Worm (Caenorhabditis elegans) whole organism, young adult: ENCODE data around the gene Y69A2AR.31.

Source experiments
- B0336.3 ChIP-seq: fragments of 200-800 bp; sonication (Bioruptor generic); IDR thresholded peaks from 2 replicates; pipeline ENCODE4 v1.3.6; 2022; ENCODE audit warnings: missing genetic modification characterization, missing compliant biosample characterization
- C06A6.2 ChIP-seq: fragments of 200-800 bp; sonication (Bioruptor generic); conservative IDR thresholded peaks from 2 replicates; pipeline ENCODE4 v1.3.6; 2022; ENCODE audit warnings: missing genetic modification characterization, missing compliant biosample characterization
- F57A8.1 ChIP-seq: fragments of 200-800 bp; sonication (Bioruptor generic); optimal IDR thresholded peaks from 2 replicates; lab custom pipeline; 2018; ENCODE audit warnings: mild to moderate bottlenecking, missing genetic modification characterization, moderate library complexity, missing compliant biosample characterization
- K11D2.4 ChIP-seq: fragments of 200-800 bp; sonication (Bioruptor generic); IDR thresholded peaks from 2 replicates; pipeline ENCODE4 v1.3.6; 2022; ENCODE audit warnings: missing genetic modification reagents, missing genetic modification characterization, missing compliant biosample characterization
- Y53G8AR.9 ChIP-seq: fragments of 200-800 bp; sonication (Bioruptor generic); conservative IDR thresholded peaks from 2 replicates; pipeline ENCODE4 v1.3.6; 2022; ENCODE audit warnings: missing genetic modification reagents, missing genetic modification characterization, missing compliant biosample characterization
- Y56A3A.18 ChIP-seq: fragments of 200-800 bp; sonication (Bioruptor generic); IDR thresholded peaks from 2 replicates; pipeline ENCODE4 v1.3.6; 2022; ENCODE audit warnings: missing genetic modification reagents, missing genetic modification characterization, missing compliant biosample characterization
- Y79H2A.3 ChIP-seq: fragments of 200-800 bp; sonication (Bioruptor generic); conservative IDR thresholded peaks from 2 replicates; pipeline ENCODE4 v1.3.6; 2022; ENCODE audit warnings: missing genetic modification reagents, missing genetic modification characterization, missing compliant biosample characterization
- Y95B8A.8 ChIP-seq: fragments of 200-800 bp; sonication (Bioruptor generic); IDR thresholded peaks from 2 replicates; pipeline ENCODE4 v1.3.6; 2022; ENCODE audit warnings: missing genetic modification reagents, missing genetic modification characterization, missing compliant biosample characterization
- ZK185.1 ChIP-seq: sonication (generic microtip); optimal IDR thresholded peaks from 2 replicates; lab custom pipeline; 2016; ENCODE audit warnings: mild to moderate bottlenecking, missing genetic modification characterization, missing compliant biosample characterization; ENCODE audit not compliant: poor library complexity, severe bottlenecking
- akir-1 ChIP-seq: fragments of 200-800 bp; sonication (Bioruptor generic); optimal IDR thresholded peaks from 2 replicates; lab custom pipeline; 2018; ENCODE audit warnings: mild to moderate bottlenecking, missing genetic modification characterization, moderate library complexity, missing compliant biosample characterization
- aptf-2 ChIP-seq: fragments of 200-800 bp; sonication (Bioruptor generic); conservative IDR thresholded peaks from 2 replicates; pipeline ENCODE4 v1.3.6; 2022; ENCODE audit warnings: missing genetic modification reagents, missing genetic modification characterization, missing compliant biosample characterization
- atf-7 ChIP-seq: sonication (generic microtip); optimal IDR thresholded peaks from 2 replicates; lab custom pipeline; 2017; ENCODE audit warnings: mild to moderate bottlenecking, missing genetic modification characterization, missing compliant biosample characterization
- attf-5 ChIP-seq: fragments of 200-800 bp; sonication (Bioruptor generic); optimal IDR thresholded peaks from 2 replicates; lab custom pipeline; 2018; ENCODE audit warnings: mild to moderate bottlenecking, missing genetic modification characterization, missing compliant biosample characterization
- cebp-1 ChIP-seq, 2 experiments: fragments of 200-800 bp in 1 of 2; sonication (Bioruptor generic) in 1 of 2; sonication (generic microtip) in 1 of 2; IDR thresholded peaks in 1 of 2; optimal IDR thresholded peaks in 1 of 2; 2 replicates each; pipeline versions ENCODE4 v1.3.6 to Lab custom; 2017 to 2022; ENCODE audit warnings: missing compliant biosample characterization in 2 of 2, missing genetic modification characterization in 2 of 2, mild to moderate bottlenecking in 1 of 2, missing genetic modification reagents in 1 of 2, moderate library complexity in 1 of 2
- ceh-100 ChIP-seq: fragments of 200-800 bp; sonication (Bioruptor generic); IDR thresholded peaks from 2 replicates; pipeline ENCODE4 v1.3.6; 2022; ENCODE audit warnings: missing genetic modification reagents, missing genetic modification characterization, missing compliant biosample characterization
- ceh-27 ChIP-seq: fragments of 200-800 bp; sonication (Bioruptor generic); optimal IDR thresholded peaks from 2 replicates; lab custom pipeline; 2018; ENCODE audit warnings: mild to moderate bottlenecking, missing genetic modification characterization, moderate library complexity, missing compliant biosample characterization
- ceh-40 ChIP-seq: fragments of 200-800 bp; sonication (Bioruptor generic); IDR thresholded peaks from 2 replicates; pipeline ENCODE4 v1.3.6; 2022; ENCODE audit warnings: missing genetic modification characterization, missing compliant biosample characterization
- ceh-91 ChIP-seq: fragments of 200-800 bp; sonication (Bioruptor generic); IDR thresholded peaks from 2 replicates; pipeline ENCODE4 v1.3.6; 2022; ENCODE audit warnings: missing genetic modification reagents, missing genetic modification characterization, missing compliant biosample characterization
- chd-7 ChIP-seq: sonication (generic microtip); optimal IDR thresholded peaks from 2 replicates; lab custom pipeline; 2016; ENCODE audit warnings: mild to moderate bottlenecking, missing genetic modification characterization, moderate library complexity, missing compliant biosample characterization
- egl-44 ChIP-seq: fragments of 200-800 bp; sonication (Bioruptor generic); IDR thresholded peaks from 2 replicates; pipeline ENCODE4 v1.3.6; 2022; ENCODE audit warnings: missing genetic modification reagents, missing genetic modification characterization, missing compliant biosample characterization
- ets-4 ChIP-seq: fragments of 200-800 bp; sonication (Bioruptor generic); optimal IDR thresholded peaks from 2 replicates; lab custom pipeline; 2018; ENCODE audit warnings: mild to moderate bottlenecking, missing genetic modification characterization, missing compliant biosample characterization
- gei-17 ChIP-seq: fragments of 200-800 bp; sonication (Bioruptor generic); optimal IDR thresholded peaks from 2 replicates; lab custom pipeline; 2018; ENCODE audit warnings: mild to moderate bottlenecking, missing genetic modification characterization, missing compliant biosample characterization
- hmg-20 ChIP-seq: fragments of 200-800 bp; sonication (Bioruptor generic); IDR thresholded peaks from 2 replicates; pipeline ENCODE4 v1.3.6; 2022; ENCODE audit warnings: missing genetic modification reagents, missing genetic modification characterization, missing compliant biosample characterization
- hrde-1 ChIP-seq: sonication (generic microtip); optimal IDR thresholded peaks from 2 replicates; lab custom pipeline; 2016; ENCODE audit warnings: missing genetic modification characterization, mild to moderate bottlenecking, missing compliant biosample characterization, moderate library complexity, missing genotype, missing genetic modification reagents, borderline replicate concordance
- hsf-1 ChIP-seq: fragments of 200-800 bp; sonication (Bioruptor generic); IDR thresholded peaks from 2 replicates; pipeline ENCODE4 v1.3.6; 2022; ENCODE audit warnings: missing genetic modification reagents, missing genetic modification characterization, missing compliant biosample characterization
- lag-1 ChIP-seq: fragments of 200-800 bp; sonication (Bioruptor generic); IDR thresholded peaks from 2 replicates; pipeline ENCODE4 v1.3.6; 2022; ENCODE audit warnings: missing genetic modification reagents, missing genetic modification characterization, missing compliant biosample characterization
- let-526 ChIP-seq: fragments of 200-800 bp; sonication (Bioruptor generic); IDR thresholded peaks from 2 replicates; pipeline ENCODE4 v1.3.6; 2022; ENCODE audit warnings: missing genetic modification reagents, missing genetic modification characterization, missing compliant biosample characterization
- let-607 ChIP-seq, 2 experiments: fragments of 200-800 bp in 1 of 2; sonication (Bioruptor generic) in 1 of 2; sonication (generic microtip) in 1 of 2; optimal IDR thresholded peaks; 2 replicates each; lab custom pipeline; 2016 to 2018; ENCODE audit warnings: mild to moderate bottlenecking in 2 of 2, missing compliant biosample characterization in 2 of 2, missing genetic modification characterization in 2 of 2, moderate library complexity in 2 of 2, missing genotype in 1 of 2
- lin-40 ChIP-seq: sonication (generic microtip); optimal IDR thresholded peaks from 2 replicates; lab custom pipeline; 2016; ENCODE audit warnings: missing genetic modification characterization, mild to moderate bottlenecking, missing compliant biosample characterization, missing genotype, missing genetic modification reagents
- lin-54 ChIP-seq: fragments of 200-800 bp; sonication (Bioruptor generic); optimal IDR thresholded peaks from 2 replicates; lab custom pipeline; 2018; ENCODE audit warnings: mild to moderate bottlenecking, missing genetic modification characterization, missing compliant biosample characterization
- lir-1 ChIP-seq: fragments of 200-800 bp; sonication (Bioruptor generic); conservative IDR thresholded peaks from 2 replicates; pipeline ENCODE4 v1.3.6; 2022; ENCODE audit warnings: missing genetic modification reagents, missing genetic modification characterization, missing compliant biosample characterization
- madf-10 ChIP-seq: sonication (generic microtip); optimal IDR thresholded peaks from 2 replicates; lab custom pipeline; 2016; ENCODE audit warnings: mild to moderate bottlenecking, missing genetic modification characterization, missing compliant biosample characterization
- madf-3 ChIP-seq: fragments of 200-800 bp; sonication (Bioruptor generic); IDR thresholded peaks from 2 replicates; pipeline ENCODE4 v1.3.6; 2022; ENCODE audit warnings: missing genetic modification reagents, missing genetic modification characterization, missing compliant biosample characterization
- madf-6 ChIP-seq: fragments of 200-800 bp; sonication (Bioruptor generic); IDR thresholded peaks from 2 replicates; pipeline ENCODE4 v1.3.6; 2022; ENCODE audit warnings: missing genetic modification reagents, missing genetic modification characterization, missing compliant biosample characterization
- mcd-1 ChIP-seq: fragments of 200-800 bp; sonication (Bioruptor generic); IDR thresholded peaks from 2 replicates; pipeline ENCODE4 v1.3.6; 2022; ENCODE audit warnings: missing genetic modification reagents, missing genetic modification characterization, missing compliant biosample characterization
- mel-28 ChIP-seq: sonication (generic microtip); optimal IDR thresholded peaks from 2 replicates; lab custom pipeline; 2016; ENCODE audit warnings: borderline replicate concordance, mild to moderate bottlenecking, missing genetic modification characterization, missing compliant biosample characterization
- nfyb-1 ChIP-seq: fragments of 200-800 bp; sonication (Bioruptor generic); IDR thresholded peaks from 2 replicates; pipeline ENCODE4 v1.3.6; 2022; ENCODE audit warnings: missing genetic modification reagents, missing genetic modification characterization, missing compliant biosample characterization
- nhr-80 ChIP-seq: sonication (generic microtip); optimal IDR thresholded peaks from 2 replicates; lab custom pipeline; 2016; ENCODE audit warnings: missing genetic modification characterization, missing compliant biosample characterization
- pbrm-1 ChIP-seq: fragments of 200-800 bp; sonication (Bioruptor generic); IDR thresholded peaks from 2 replicates; pipeline ENCODE4 v1.3.6; 2022; ENCODE audit warnings: missing genetic modification reagents, missing genetic modification characterization, missing compliant biosample characterization
- pha-4 ChIP-seq: fragments of 150-350 bp; sonication (generic microtip); optimal IDR thresholded peaks from 2 replicates; lab custom pipeline; 2014; ENCODE audit warnings: missing biosample characterization, missing genetic modification reagents, missing genetic modification characterization
- repo-1 ChIP-seq: sonication (generic microtip); optimal IDR thresholded peaks from 2 replicates; lab custom pipeline; 2017; ENCODE audit warnings: mild to moderate bottlenecking, missing genetic modification characterization, missing compliant biosample characterization
- tbp1 ChIP-seq: fragments of 200-800 bp; sonication (Bioruptor generic); optimal IDR thresholded peaks from 2 replicates; lab custom pipeline; 2018; ENCODE audit warnings: mild to moderate bottlenecking, missing genetic modification characterization, missing compliant biosample characterization
- tlf-1 ChIP-seq: fragments of 200-800 bp; sonication (Bioruptor generic); optimal IDR thresholded peaks from 2 replicates; lab custom pipeline; 2018; ENCODE audit warnings: mild to moderate bottlenecking, missing genetic modification characterization, missing compliant biosample characterization
- ztf-18 ChIP-seq: sonication (generic microtip); optimal IDR thresholded peaks from 2 replicates; lab custom pipeline; 2016; ENCODE audit warnings: missing genotype, mild to moderate bottlenecking, missing genetic modification characterization, missing compliant biosample characterization
- ztf-22 ChIP-seq: fragments of 200-800 bp; sonication (Bioruptor generic); optimal IDR thresholded peaks from 2 replicates; lab custom pipeline; 2018; ENCODE audit warnings: mild to moderate bottlenecking, missing genetic modification characterization, moderate library complexity, missing compliant biosample characterization
- ztf-3 ChIP-seq: fragments of 200-800 bp; sonication (Bioruptor generic); optimal IDR thresholded peaks from 2 replicates; lab custom pipeline; 2018; ENCODE audit warnings: mild to moderate bottlenecking, missing genetic modification characterization, missing compliant biosample characterization

Gene Y69A2AR.31

ce11 chrIV:2709590-2710201 lies 45.9 kb upstream of the Y69A2AR.31 start:
- TF ChIP-seq lir-1 (GFP tag; lab: Robert Waterston, UW) (0 out of 2 replicates have a peak, but pooled peaks have one; percentile 34), mcd-1 (no peak), egl-44 (GFP tag; lab: Robert Waterston, UW) (peak; percentile 65; the same call in 1 of the 2 replicates), let-607 (tag; optimal IDR thresholded peaks at IDR 0.05; lab: Kevin White, UChicago) (peak; percentile 6 to 12), lin-54 (peak; percentile 31), ztf-18 (no peak), gei-17 (GFP tag; lab: Kevin White, UChicago) (peak; percentile 20), akir-1 (GFP tag; lab: Kevin White, UChicago) (no peak), aptf-2 (no peak), pha-4 (tag; lab: Kevin White, UChicago) (no peak), lag-1 (GFP tag; lab: Robert Waterston, UW) (no peak), cebp-1 (GFP tag; IDR thresholded peaks at IDR 0.05; lab: Robert Waterston, UW) (peak; percentile 68; the same call in 1 of the 2 replicates), cebp-1 (tag; optimal IDR thresholded peaks at IDR 0.05; lab: Kevin White, UChicago) (peak; percentile 76), mel-28 (tag; lab: Kevin White, UChicago) (peak; percentile 32), lin-40 (no peak), ztf-22 (peak; percentile 90), Y56A3A.18 (GFP tag; lab: Robert Waterston, UW) (peak; percentile 88), nfyb-1 (GFP tag; lab: Robert Waterston, UW) (peak; percentile 90), atf-7 (tag; lab: Kevin White, UChicago) (peak; percentile 65), hsf-1 (0 out of 2 replicates have a peak, but pooled peaks have one; percentile 54), hrde-1 (no peak), Y53G8AR.9 (peak; percentile 87), ceh-40 (GFP tag; lab: Robert Waterston, UW) (0 out of 2 replicates have a peak, but pooled peaks have one; percentile 56), nhr-80 (tag; lab: Kevin White, UChicago) (peak; percentile 21), tbp1 (GFP tag; lab: Kevin White, UChicago) (peak; percentile 46), tlf-1 (peak; percentile 88), repo-1 (peak; percentile 24), ets-4 (GFP tag; lab: Kevin White, UChicago) (peak; percentile 63), F57A8.1 (GFP tag; lab: Kevin White, UChicago) (no peak), madf-6 (0 out of 2 replicates have a peak, but pooled peaks have one; percentile 29), Y95B8A.8 (peak; percentile 77), C06A6.2 (GFP tag; lab: Robert Waterston, UW) (peak; percentile 54; the same call in 1 of the 2 replicates), chd-7 (peak; percentile 48), ceh-100 (GFP tag; lab: Robert Waterston, UW) (no peak), ceh-27 (GFP tag; lab: Kevin White, UChicago) (no peak), let-526 (GFP tag; lab: Robert Waterston, UW) (0 out of 2 replicates have a peak, but pooled peaks have one; percentile 49), ceh-91 (GFP tag; lab: Robert Waterston, UW) (no peak), Y79H2A.3 (peak; percentile 67), attf-5 (GFP tag; lab: Kevin White, UChicago) (peak; percentile 67), madf-3 (GFP tag; lab: Robert Waterston, UW) (peak; percentile 60; the same call in 1 of the 2 replicates), ztf-3 (GFP tag; lab: Kevin White, UChicago) (peak; percentile 26), madf-10 (tag; lab: Kevin White, UChicago) (peak; percentile 60), pbrm-1 (GFP tag; lab: Robert Waterston, UW) (0 out of 2 replicates have a peak, but pooled peaks have one; percentile 49), B0336.3 (GFP tag; lab: Robert Waterston, UW) (peak; percentile 79), hmg-20 (peak; percentile 26; the same call in 1 of the 2 replicates), ZK185.1 (no peak), K11D2.4 (peak; percentile 55)
- TF ChIP-seq, all 124 proteins: peak for 33
